Worm (Caenorhabditis elegans): ENCODE data around the gene F47F2.3.

- TF ChIP-seq ztf-11 (tag; optimal IDR thresholded peaks at IDR 0.05) (no peak), ztf-4 (tag; optimal IDR thresholded peaks at IDR 0.05) (no peak), ceh-82 (tag; optimal IDR thresholded peaks at IDR 0.05) (no peak), ZK546.5 (tag; optimal IDR thresholded peaks at IDR 0.05) (no peak), nhr-237 (tag; optimal IDR thresholded peaks at IDR 0.05) (no peak), lsy-2 (tag; optimal IDR thresholded peaks at IDR 0.05) (no peak), nhr-11 (tag; optimal IDR thresholded peaks at IDR 0.05) (no peak), nhr-77 (tag; optimal IDR thresholded peaks at IDR 0.05) (no peak), snpc-4 (tag; optimal IDR thresholded peaks at IDR 0.05) (no peak), lin-39 (tag; optimal IDR thresholded peaks at IDR 0.05) (no peak)
Observed at ce11 chrX:3943213-3943612, 47.7 kb upstream of the F47F2.3 start, which contains the start of gene ptp-4A2.

All from whole organism, L2 larva.